Worm (Caenorhabditis elegans) whole organism, late embryonic: ENCODE results near the gene slfl-5.

Experiments
- ceh-31 ChIP-seq: sonication (generic microtip); optimal IDR thresholded peaks from 2 replicates; lab custom pipeline; 2016; ENCODE audit warnings: missing genetic modification characterization, missing compliant biosample characterization
- elt-2 ChIP-seq: sonication (generic microtip); optimal IDR thresholded peaks from 2 replicates; lab custom pipeline; 2016; ENCODE audit warnings: missing genetic modification reagents, missing genetic modification characterization, missing compliant biosample characterization
- elt-4 ChIP-seq: sonication (generic microtip); optimal IDR thresholded peaks from 2 replicates; lab custom pipeline; 2016; ENCODE audit warnings: missing genetic modification characterization, missing compliant biosample characterization
- fkh-10 ChIP-seq: fragments of 150-350 bp; optimal IDR thresholded peaks from 2 replicates; lab custom pipeline; 2014; ENCODE audit warnings: missing biosample characterization, missing genetic modification reagents, missing genetic modification characterization
- fkh-6 ChIP-seq: sonication (generic microtip); optimal IDR thresholded peaks from 2 replicates; lab custom pipeline; 2016; ENCODE audit warnings: missing genetic modification characterization, missing compliant biosample characterization
- nfya-1 ChIP-seq: sonication (generic microtip); optimal IDR thresholded peaks from 2 replicates; lab custom pipeline; 2017; ENCODE audit warnings: missing genetic modification characterization, mild to moderate bottlenecking, missing compliant biosample characterization, antibody characterized with exemption, moderate library complexity
- pag-3 ChIP-seq: sonication (generic microtip); optimal IDR thresholded peaks from 2 replicates; lab custom pipeline; 2016; ENCODE audit warnings: missing compliant biosample characterization, missing genetic modification characterization, borderline replicate concordance
- pha-2 ChIP-seq: sonication (generic microtip); optimal IDR thresholded peaks from 2 replicates; lab custom pipeline; 2017; ENCODE audit warnings: mild to moderate bottlenecking, missing genetic modification characterization, missing compliant biosample characterization
- tbx-2 ChIP-seq: sonication (generic microtip); optimal IDR thresholded peaks from 2 replicates; lab custom pipeline; 2016; ENCODE audit warnings: missing genetic modification characterization, missing compliant biosample characterization

DNA sequence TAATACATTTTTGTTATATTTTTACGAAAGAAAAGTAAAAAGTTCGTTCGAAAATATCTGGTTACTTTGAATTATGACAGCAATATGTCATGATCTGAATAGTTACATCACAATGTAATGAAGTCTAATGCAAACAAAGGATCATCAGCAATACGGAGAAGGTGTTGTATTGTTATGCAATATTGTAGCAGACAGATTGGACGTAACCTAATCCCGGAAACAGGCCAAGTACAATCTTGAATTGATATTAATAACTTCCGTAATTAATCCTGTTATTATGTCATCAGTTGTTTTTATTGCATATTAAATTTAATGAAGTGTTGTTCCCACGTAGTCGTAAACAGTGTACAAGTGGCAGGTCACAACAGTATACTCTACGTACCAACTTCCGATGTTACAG, 36.7 kb upstream of the slfl-5 start:
- TF ChIP-seq nfya-1 (tag; lab: Kevin White, UChicago): no peak
- TF ChIP-seq elt-2 (tag; lab: Kevin White, UChicago): no peak
- no peak for TF ChIP-seq fkh-6
- no peak for TF ChIP-seq pag-3 (tag; lab: Kevin White, UChicago)
- TF ChIP-seq tbx-2 (tag; lab: Kevin White, UChicago): no peak
- no peak for TF ChIP-seq pha-2 (tag; lab: Kevin White, UChicago)
- no peak for TF ChIP-seq ceh-31 (tag; lab: Kevin White, UChicago)
- no peak for TF ChIP-seq fkh-10 (GFP tag; lab: Kevin White, UChicago)
- TF ChIP-seq elt-4 (tag; lab: Kevin White, UChicago): no peak
